Fruit fly (Drosophila melanogaster) whole organism, prepupa: ENCODE data around the gene Xrcc2.

ENCODE experiments used
- Blimp-1 ChIP-seq: fragments of 200-800 bp; sonication (Bioruptor generic); optimal IDR thresholded peaks from 3 replicates; lab custom pipeline; 2017; ENCODE audit warnings: missing biosample characterization, missing genetic modification characterization, mild to moderate bottlenecking, moderate library complexity, missing genetic modification reagents
- CG6854 ChIP-seq: fragments of 200-800 bp; sonication (Bioruptor generic); optimal IDR thresholded peaks from 2 replicates; lab custom pipeline; 2017; ENCODE audit warnings: missing biosample characterization, mild to moderate bottlenecking, missing genetic modification characterization
- Sox102F ChIP-seq: fragments of 200-800 bp; sonication (Bioruptor generic); optimal IDR thresholded peaks from 2 replicates; lab custom pipeline; 2016; ENCODE audit warnings: missing biosample characterization, mild to moderate bottlenecking, missing genetic modification characterization
- spab ChIP-seq: fragments of 200-800 bp; sonication (Bioruptor generic); optimal IDR thresholded peaks from 2 replicates; lab custom pipeline; 2017; ENCODE audit warnings: missing biosample characterization, mild to moderate bottlenecking, missing genetic modification characterization, missing genetic modification reagents
- svp ChIP-seq: fragments of 200-800 bp; sonication (Bioruptor generic); peaks from one replicate; lab custom pipeline; 2016; ENCODE audit warnings: missing biosample characterization, missing genetic modification characterization

dm6 chrX:18479307-18480134 is 20.4 kb upstream of the Xrcc2 start, which contains the start of gene CG32547:
- TF ChIP-seq svp (peak; percentile 36), Sox102F (GFP tag; lab: Kevin White, UChicago) (no peak), spab (no peak), Blimp-1 (GFP tag; lab: Kevin White, UChicago) (no peak), CG6854 (GFP tag; lab: Kevin White, UChicago) (no peak)
